Worm (Caenorhabditis elegans) whole organism, L3 larva: ENCODE results near the gene F34H10.5.
"Not testable (repeated sequence)": the region's sequence is repeated elsewhere in the genome, so short reads cannot be mapped to it uniquely, and the experiment has no call there.

Source experiments
- aly-2 ChIP-seq: fragments of 150-350 bp; optimal IDR thresholded peaks from 2 replicates; lab custom pipeline; 2014; ENCODE audit warnings: missing biosample characterization, missing genetic modification characterization
- eor-1 ChIP-seq, 2 experiments: fragments of 150-350 bp; optimal IDR thresholded peaks; 2 replicates each; lab custom pipeline; 2014 to 2018; ENCODE audit warnings: missing biosample characterization in 2 of 2, missing genetic modification characterization in 2 of 2
- lin-15B ChIP-seq: fragments of 150-350 bp; optimal IDR thresholded peaks from 2 replicates; lab custom pipeline; 2014; ENCODE audit warnings: missing biosample characterization, missing genetic modification characterization
- nhr-11 ChIP-seq: fragments of 150-350 bp; optimal IDR thresholded peaks from 2 replicates; lab custom pipeline; 2014; ENCODE audit warnings: missing biosample characterization, missing genetic modification characterization
- nhr-77 ChIP-seq: fragments of 150-350 bp; optimal IDR thresholded peaks from 2 replicates; lab custom pipeline; 2014; ENCODE audit warnings: missing biosample characterization, missing genetic modification characterization
- snpc-4 ChIP-seq: fragments of 150-350 bp; optimal IDR thresholded peaks from 2 replicates; lab custom pipeline; 2014; ENCODE audit warnings: missing biosample characterization, missing genetic modification characterization
- unc-39 ChIP-seq: sonication (generic microtip); optimal IDR thresholded peaks from 4 replicates; lab custom pipeline; 2017; ENCODE audit warnings: missing biosample characterization, missing genetic modification characterization
- unc-62 ChIP-seq: fragments of 150-350 bp; sonication (generic microtip); optimal IDR thresholded peaks from 4 replicates; lab custom pipeline; 2014; ENCODE audit warnings: missing biosample characterization, missing genetic modification reagents, missing genetic modification characterization

DNA sequence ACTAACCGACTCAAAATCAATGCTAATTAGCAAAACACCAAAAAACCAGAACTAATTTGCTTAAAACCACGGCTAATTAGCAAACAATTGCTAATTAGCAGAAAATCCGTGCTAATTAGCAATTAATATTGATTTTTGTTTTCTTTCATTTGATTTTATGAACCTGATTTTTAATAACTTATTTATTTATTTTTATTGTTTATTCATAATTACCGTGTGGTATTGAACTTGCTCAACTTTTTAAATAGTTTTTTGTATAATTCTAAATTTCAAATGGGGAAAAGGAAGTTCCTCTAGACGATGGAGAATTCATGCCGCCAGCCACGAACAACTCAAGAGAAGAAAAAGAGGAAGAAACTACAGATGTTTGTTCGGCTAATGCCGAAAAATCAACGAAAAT lies 9.7 kb upstream of the F34H10.5 start, which contains the start of gene F34H10.1:
- TF ChIP-seq snpc-4; nhr-11 (tag; lab: Kevin White, UChicago); unc-62 (GFP tag; lab: Kevin White, UChicago); nhr-77; eor-1 (tag; optimal IDR thresholded peaks at IDR 0.05; lab: Kevin White, UChicago); aly-2 (tag; lab: Kevin White, UChicago); lin-15B; unc-39: not testable (repeated sequence)
